Fruit fly (Drosophila melanogaster) whole organism, prepupa: ENCODE measurements around the gene CG1463.
A peak's percentile ranks its signal among the peaks of the same experiment; 100 is the strongest.

Experiments used
- Blimp-1 ChIP-seq: fragments of 200-800 bp; sonication (Bioruptor generic); optimal IDR thresholded peaks from 3 replicates; lab custom pipeline; 2017; ENCODE audit warnings: missing biosample characterization, missing genetic modification characterization, mild to moderate bottlenecking, moderate library complexity, missing genetic modification reagents
- CG10669 ChIP-seq: fragments of 200-800 bp; sonication (Bioruptor generic); optimal IDR thresholded peaks from 3 replicates; lab custom pipeline; 2018; ENCODE audit warnings: missing biosample characterization, mild to moderate bottlenecking, missing genetic modification characterization, moderate library complexity
- CG11762 ChIP-seq: fragments of 200-800 bp; sonication (Bioruptor generic); optimal IDR thresholded peaks from 3 replicates; lab custom pipeline; 2016; ENCODE audit warnings: missing biosample characterization, missing genetic modification characterization; ENCODE audit not compliant: insufficient read depth
- CG16779 ChIP-seq: fragments of 200-800 bp; sonication (Bioruptor generic); optimal IDR thresholded peaks from 3 replicates; lab custom pipeline; 2017; ENCODE audit warnings: missing biosample characterization, mild to moderate bottlenecking, missing genetic modification characterization
- CG31627 ChIP-seq: fragments of 200-800 bp; sonication (Bioruptor generic); optimal IDR thresholded peaks from 3 replicates; lab custom pipeline; 2016; ENCODE audit warnings: missing biosample characterization, missing genetic modification characterization
- CG34406 ChIP-seq: fragments of 200-800 bp; sonication (Bioruptor generic); optimal IDR thresholded peaks from 3 replicates; lab custom pipeline; 2016; ENCODE audit warnings: missing biosample characterization, missing genetic modification characterization
- CG6276 ChIP-seq: fragments of 200-800 bp; sonication (Bioruptor generic); optimal IDR thresholded peaks from 2 replicates; lab custom pipeline; 2017; ENCODE audit warnings: missing biosample characterization, mild to moderate bottlenecking, missing genetic modification characterization
- CG6808 ChIP-seq: fragments of 200-800 bp; sonication (Bioruptor generic); optimal IDR thresholded peaks from 3 replicates; lab custom pipeline; 2017; ENCODE audit warnings: missing biosample characterization, missing genetic modification characterization, mild to moderate bottlenecking, moderate library complexity, missing genetic modification reagents
- CG8319 ChIP-seq: fragments of 200-800 bp; sonication (Bioruptor generic); optimal IDR thresholded peaks from 3 replicates; lab custom pipeline; 2016; ENCODE audit warnings: missing biosample characterization, missing genetic modification characterization
- CG8632 ChIP-seq: fragments of 200-800 bp; sonication (Bioruptor generic); optimal IDR thresholded peaks from 3 replicates; lab custom pipeline; 2016; ENCODE audit warnings: missing biosample characterization, missing genetic modification characterization
- CG9139 ChIP-seq: fragments of 200-800 bp; sonication (Bioruptor generic); optimal IDR thresholded peaks from 3 replicates; lab custom pipeline; 2017; ENCODE audit warnings: missing biosample characterization, mild to moderate bottlenecking, missing genetic modification characterization
- Eip78C ChIP-seq: fragments of 200-800 bp; sonication (Bioruptor generic); peaks from one replicate; lab custom pipeline; 2016; ENCODE audit warnings: missing biosample characterization, missing genetic modification characterization
- Ets96B ChIP-seq: fragments of 200-800 bp; optimal IDR thresholded peaks from 2 replicates; lab custom pipeline; 2019; ENCODE audit warnings: missing biosample characterization, mild to moderate bottlenecking, missing genetic modification characterization, moderate library complexity
- Gug ChIP-seq: fragments of 200-800 bp; sonication (Bioruptor generic); IDR thresholded peaks from 2 replicates; pipeline ENCODE4 v1.3.6; 2022; ENCODE audit warnings: missing biosample characterization, missing genetic modification characterization
- Hr4 ChIP-seq: fragments of 200-800 bp; sonication (Bioruptor generic); optimal IDR thresholded peaks from 3 replicates; lab custom pipeline; 2016; ENCODE audit warnings: missing biosample characterization, missing genetic modification characterization
- Met ChIP-seq: fragments of 200-800 bp; sonication (Bioruptor generic); optimal IDR thresholded peaks from 3 replicates; lab custom pipeline; 2016; ENCODE audit warnings: missing biosample characterization, missing genetic modification characterization
- Smox ChIP-seq: fragments of 200-800 bp; sonication (Bioruptor generic); optimal IDR thresholded peaks from 3 replicates; lab custom pipeline; 2016; ENCODE audit warnings: missing biosample characterization, missing genetic modification characterization
- Sox102F ChIP-seq: fragments of 200-800 bp; sonication (Bioruptor generic); optimal IDR thresholded peaks from 2 replicates; lab custom pipeline; 2016; ENCODE audit warnings: missing biosample characterization, mild to moderate bottlenecking, missing genetic modification characterization
- Sox14 ChIP-seq: fragments of 200-800 bp; sonication (Bioruptor generic); optimal IDR thresholded peaks from 3 replicates; lab custom pipeline; 2016; ENCODE audit warnings: missing biosample characterization, missing genetic modification characterization
- achi ChIP-seq: fragments of 200-800 bp; sonication (Bioruptor generic); optimal IDR thresholded peaks from 3 replicates; lab custom pipeline; 2016; ENCODE audit warnings: missing biosample characterization, missing genetic modification characterization
- cyc ChIP-seq: fragments of 200-800 bp; sonication (Bioruptor generic); optimal IDR thresholded peaks from 3 replicates; lab custom pipeline; 2016; ENCODE audit warnings: missing biosample characterization, missing genetic modification characterization
- dac ChIP-seq: fragments of 200-800 bp; sonication (Bioruptor generic); optimal IDR thresholded peaks from 2 replicates; lab custom pipeline; 2017; ENCODE audit warnings: missing biosample characterization, mild to moderate bottlenecking, missing genetic modification characterization
- dsx ChIP-seq: fragments of 200-800 bp; optimal IDR thresholded peaks from 3 replicates; lab custom pipeline; 2019; ENCODE audit warnings: missing biosample characterization, mild to moderate bottlenecking, missing genetic modification characterization, moderate library complexity; ENCODE audit not compliant: poor library complexity, severe bottlenecking
- eg ChIP-seq: fragments of 200-800 bp; sonication (Bioruptor generic); IDR thresholded peaks from 3 replicates; pipeline ENCODE4 v1.3.6; 2022; ENCODE audit warnings: missing biosample characterization, missing genetic modification characterization
- fd59A ChIP-seq: fragments of 200-800 bp; sonication (Bioruptor generic); optimal IDR thresholded peaks from 2 replicates; lab custom pipeline; 2017; ENCODE audit warnings: missing biosample characterization, mild to moderate bottlenecking, missing genetic modification characterization, missing genetic modification reagents
- fd85E ChIP-seq: fragments of 200-800 bp; sonication (Bioruptor generic); optimal IDR thresholded peaks from 3 replicates; lab custom pipeline; 2016; ENCODE audit warnings: missing biosample characterization, missing genetic modification characterization
- fkh ChIP-seq: fragments of 200-800 bp; sonication (Bioruptor generic); optimal IDR thresholded peaks from 3 replicates; lab custom pipeline; 2017; ENCODE audit warnings: missing biosample characterization, mild to moderate bottlenecking, missing genetic modification characterization, moderate library complexity
- salr ChIP-seq, 2 experiments: fragments of 200-800 bp; sonication (Bioruptor generic); optimal IDR thresholded peaks; 3 replicates each; lab custom pipeline; 2016 to 2018; ENCODE audit warnings: missing biosample characterization in 2 of 2, missing genetic modification characterization in 2 of 2, mild to moderate bottlenecking in 1 of 2
- spab ChIP-seq: fragments of 200-800 bp; sonication (Bioruptor generic); optimal IDR thresholded peaks from 2 replicates; lab custom pipeline; 2017; ENCODE audit warnings: missing biosample characterization, mild to moderate bottlenecking, missing genetic modification characterization, missing genetic modification reagents
- svp ChIP-seq: fragments of 200-800 bp; sonication (Bioruptor generic); peaks from one replicate; lab custom pipeline; 2016; ENCODE audit warnings: missing biosample characterization, missing genetic modification characterization
- topi ChIP-seq: fragments of 200-800 bp; sonication (Bioruptor generic); optimal IDR thresholded peaks from 3 replicates; lab custom pipeline; 2016; ENCODE audit warnings: missing biosample characterization, missing genetic modification characterization
- vri ChIP-seq: fragments of 200-800 bp; sonication (Bioruptor generic); optimal IDR thresholded peaks from 3 replicates; lab custom pipeline; 2016; ENCODE audit warnings: missing biosample characterization, mild to moderate bottlenecking, missing genetic modification characterization

Gene CG1463

DNA sequence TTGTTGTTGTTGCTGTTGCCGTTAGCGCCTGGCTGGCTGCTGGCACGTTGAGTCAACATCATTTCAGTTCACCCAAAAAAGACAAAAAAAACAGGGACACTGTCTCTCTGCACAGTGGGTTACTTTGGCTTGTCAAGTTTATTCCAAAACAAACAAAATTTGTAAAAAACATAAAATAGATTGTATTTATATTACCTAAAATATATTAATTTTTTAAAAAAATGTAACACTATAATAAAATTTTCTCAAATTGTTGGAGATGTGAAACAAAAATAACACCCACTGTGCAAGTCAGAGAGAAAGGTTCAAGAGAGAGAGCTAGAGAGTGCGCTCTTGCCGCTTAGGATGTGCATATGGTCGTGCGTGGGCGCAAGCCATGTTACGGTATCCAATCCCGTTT lies 43.8 kb downstream of the CG1463 start (continued):
- TF ChIP-seq fd59A (GFP tag; lab: Kevin White, UChicago), result peak; percentile 27
- TF ChIP-seq Hr4 (GFP tag; lab: Kevin White, UChicago), result peak; percentile 72
- peak; percentile 33 for TF ChIP-seq CG8319 (GFP tag; lab: Kevin White, UChicago)
- TF ChIP-seq Met, result peak; percentile 48
- TF ChIP-seq cyc (GFP tag; lab: Kevin White, UChicago), result peak; percentile 33
- TF ChIP-seq Gug (GFP tag; lab: Robert Waterston, UW), result peak; percentile 72
- peak; percentile 50 for TF ChIP-seq Smox (GFP tag; lab: Kevin White, UChicago)
- TF ChIP-seq CG6808 (GFP tag; lab: Kevin White, UChicago), result peak; percentile 54
- TF ChIP-seq CG11762, result peak; percentile 32
- peak; percentile 47 for TF ChIP-seq CG16779 (tag; lab: Kevin White, UChicago)
- TF ChIP-seq spab (GFP tag; lab: Kevin White, UChicago), result peak; percentile 40
- TF ChIP-seq eg, result peak; percentile 82
- peak; percentile 5 to 17 for TF ChIP-seq salr (GFP tag; optimal IDR thresholded peaks at IDR 0.05; lab: Kevin White, UChicago)
- peak; percentile 28 for TF ChIP-seq vri
- TF ChIP-seq fd85E, result no peak
- peak; percentile 48 for TF ChIP-seq CG9139 (GFP tag; lab: Kevin White, UChicago)
- peak; percentile 40 for TF ChIP-seq Sox102F
- TF ChIP-seq topi (GFP tag; lab: Kevin White, UChicago), result peak; percentile 35
- TF ChIP-seq Eip78C (GFP tag; lab: Kevin White, UChicago), result peak; percentile 81
- TF ChIP-seq CG31627 (GFP tag; lab: Kevin White, UChicago), result peak; percentile 10
- peak; percentile 72 for TF ChIP-seq CG8632 (GFP tag; lab: Kevin White, UChicago)
- TF ChIP-seq CG10669, result peak; percentile 61
- peak; percentile 9 for TF ChIP-seq dac (GFP tag; lab: Kevin White, UChicago)
- peak; percentile 75 for TF ChIP-seq achi (GFP tag; lab: Kevin White, UChicago)
- TF ChIP-seq svp (GFP tag; lab: Kevin White, UChicago), result peak; percentile 72
- TF ChIP-seq Sox14, result peak; percentile 22
- TF ChIP-seq Ets96B (tag; lab: Kevin White, UChicago), result peak; percentile 75
- TF ChIP-seq dsx, result peak; percentile 66
- TF ChIP-seq Blimp-1 (GFP tag; lab: Kevin White, UChicago), result peak; percentile 7
- no peak for TF ChIP-seq fkh (GFP tag; lab: Kevin White, UChicago)
- peak; percentile 72 for TF ChIP-seq CG6276 (GFP tag; lab: Kevin White, UChicago)
- peak; percentile 71 for TF ChIP-seq CG34406 (GFP tag; lab: Kevin White, UChicago)
